Fruit fly (Drosophila melanogaster) whole organism, pupa: ENCODE results near the gene Rpt2.

Source experiments
- CG10348 ChIP-seq: fragments of 200-800 bp; sonication (Bioruptor generic); IDR thresholded peaks from 2 replicates; pipeline ENCODE4 v1.3.6; 2022; ENCODE audit warnings: missing biosample characterization, missing genetic modification characterization
- CG13204 ChIP-seq: fragments of 200-800 bp; sonication (Bioruptor generic); optimal IDR thresholded peaks from 2 replicates; lab custom pipeline; 2018; ENCODE audit warnings: missing biosample characterization, mild to moderate bottlenecking, missing genetic modification characterization, moderate library complexity
- CG15710 ChIP-seq: fragments of 200-800 bp; sonication (Bioruptor generic); optimal IDR thresholded peaks from 2 replicates; lab custom pipeline; 2018; ENCODE audit warnings: missing biosample characterization, mild to moderate bottlenecking, missing genetic modification characterization, moderate library complexity
- CG17806 ChIP-seq: fragments of 200-800 bp; sonication (Bioruptor generic); optimal IDR thresholded peaks from 2 replicates; lab custom pipeline; 2018; ENCODE audit warnings: missing biosample characterization, mild to moderate bottlenecking, missing genetic modification characterization, moderate library complexity
- CG9948 ChIP-seq: fragments of 200-800 bp; sonication (Bioruptor generic); optimal IDR thresholded peaks from 2 replicates; lab custom pipeline; 2018; ENCODE audit warnings: missing biosample characterization, mild to moderate bottlenecking, missing genetic modification characterization, moderate library complexity
- D1 ChIP-seq: fragments of 200-800 bp; sonication (Bioruptor generic); optimal IDR thresholded peaks from 2 replicates; lab custom pipeline; 2018; ENCODE audit warnings: missing biosample characterization, mild to moderate bottlenecking, missing genetic modification characterization, moderate library complexity
- EcR ChIP-seq: fragments of 200-800 bp; sonication (Bioruptor generic); optimal IDR thresholded peaks from 3 replicates; lab custom pipeline; 2019; ENCODE audit warnings: missing biosample characterization, missing genetic modification characterization, mild to moderate bottlenecking, moderate library complexity, missing genetic modification reagents
- Ets98B ChIP-seq: fragments of 200-800 bp; sonication (Bioruptor generic); IDR thresholded peaks from 2 replicates; pipeline ENCODE4 v1.3.6; 2022; ENCODE audit warnings: missing biosample characterization, missing genetic modification characterization
- Pif1A ChIP-seq: fragments of 200-800 bp; sonication (Bioruptor generic); optimal IDR thresholded peaks from 3 replicates; lab custom pipeline; 2016; ENCODE audit warnings: missing biosample characterization, missing genetic modification characterization
- Pif1B ChIP-seq: fragments of 200-800 bp; sonication (Bioruptor generic); optimal IDR thresholded peaks from 3 replicates; lab custom pipeline; 2016; ENCODE audit warnings: missing biosample characterization, missing genetic modification characterization
- gl ChIP-seq: fragments of 200-800 bp; sonication (Bioruptor generic); optimal IDR thresholded peaks from 2 replicates; lab custom pipeline; 2018; ENCODE audit warnings: missing biosample characterization, mild to moderate bottlenecking, missing genetic modification characterization
- rn ChIP-seq: fragments of 200-800 bp; sonication (Bioruptor generic); IDR thresholded peaks from 2 replicates; pipeline ENCODE4 v1.3.6; 2022; ENCODE audit warnings: missing biosample characterization, missing genetic modification characterization

dm6 chr3R:23960865-23961264, 29.5 kb upstream of the Rpt2 start:
- no peak for TF ChIP-seq gl (tag; lab: Kevin White, UChicago)
- no peak for TF ChIP-seq CG17806
- TF ChIP-seq CG10348 (GFP tag; lab: Robert Waterston, UW): no peak
- TF ChIP-seq Pif1A (GFP tag; lab: Kevin White, UChicago): no peak
- TF ChIP-seq rn (GFP tag; lab: Robert Waterston, UW): no peak
- TF ChIP-seq CG13204 (GFP tag; lab: Kevin White, UChicago): no peak
- no peak for TF ChIP-seq Ets98B (GFP tag; lab: Robert Waterston, UW)
- TF ChIP-seq D1 (tag; lab: Kevin White, UChicago): no peak
- TF ChIP-seq CG9948 (tag; lab: Kevin White, UChicago): no peak
- no peak for TF ChIP-seq Pif1B (GFP tag; lab: Kevin White, UChicago)
- no peak for TF ChIP-seq EcR (GFP tag; lab: Kevin White, UChicago)
- no peak for TF ChIP-seq CG15710 (tag; lab: Kevin White, UChicago)
